Fruit fly (Drosophila melanogaster) whole organism, embryonic: ENCODE results near the gene CG6012.

Experiments
- Abd-B ChIP-seq: fragments of 200-800 bp; sonication (Bioruptor generic); optimal IDR thresholded peaks from 2 replicates; lab custom pipeline; 2018; ENCODE audit warnings: missing biosample characterization, mild to moderate bottlenecking, missing genetic modification characterization, moderate library complexity
- Atf3 ChIP-seq: fragments of 200-800 bp; sonication (Bioruptor generic); optimal IDR thresholded peaks from 3 replicates; lab custom pipeline; 2016; ENCODE audit warnings: missing biosample characterization, missing genetic modification characterization
- Atf6 ChIP-seq: fragments of 200-800 bp; sonication (Bioruptor generic); IDR thresholded peaks from 2 replicates; pipeline ENCODE4 v1.3.6; 2022; ENCODE audit warnings: missing biosample characterization, missing genetic modification characterization
- CG10147 ChIP-seq: fragments of 200-800 bp; sonication (Bioruptor generic); optimal IDR thresholded peaks from 2 replicates; lab custom pipeline; 2019; ENCODE audit warnings: missing biosample characterization, mild to moderate bottlenecking, missing genetic modification characterization, moderate library complexity
- CG10321 ChIP-seq: fragments of 200-800 bp; sonication (Bioruptor generic); IDR thresholded peaks from 2 replicates; pipeline ENCODE4 v1.3.6; 2022; ENCODE audit warnings: missing biosample characterization, missing genetic modification characterization
- CG11504 ChIP-seq: fragments of 200-800 bp; sonication (Bioruptor generic); optimal IDR thresholded peaks from 3 replicates; lab custom pipeline; 2019; ENCODE audit warnings: missing biosample characterization, mild to moderate bottlenecking, missing genetic modification characterization, moderate library complexity
- CG12219 ChIP-seq: fragments of 200-800 bp; sonication (Bioruptor generic); optimal IDR thresholded peaks from 3 replicates; lab custom pipeline; 2018; ENCODE audit warnings: missing biosample characterization, mild to moderate bottlenecking, missing genetic modification characterization
- CG12236 ChIP-seq: fragments of 200-800 bp; sonication (Bioruptor generic); optimal IDR thresholded peaks from 2 replicates; lab custom pipeline; 2016; ENCODE audit warnings: missing biosample characterization, missing genetic modification characterization
- CG13424 ChIP-seq: fragments of 200-800 bp; sonication (Bioruptor generic); optimal IDR thresholded peaks from 2 replicates; lab custom pipeline; 2019; ENCODE audit warnings: missing biosample characterization, mild to moderate bottlenecking, missing genetic modification characterization, moderate library complexity
- CG1529 ChIP-seq: fragments of 200-800 bp; sonication (Bioruptor generic); optimal IDR thresholded peaks from 3 replicates; lab custom pipeline; 2018; ENCODE audit warnings: missing biosample characterization, missing genetic modification characterization
- CG17829 ChIP-seq: fragments of 200-800 bp; optimal IDR thresholded peaks from 2 replicates; lab custom pipeline; 2019; ENCODE audit warnings: missing biosample characterization, mild to moderate bottlenecking, missing genetic modification characterization, moderate library complexity
- CG17912 ChIP-seq: fragments of 200-800 bp; sonication (Bioruptor generic); optimal IDR thresholded peaks from 2 replicates; lab custom pipeline; 2018; ENCODE audit warnings: missing biosample characterization, mild to moderate bottlenecking, missing genetic modification characterization
- CG18599 ChIP-seq: fragments of 200-800 bp; sonication (Bioruptor generic); optimal IDR thresholded peaks from 3 replicates; lab custom pipeline; 2017; ENCODE audit warnings: missing biosample characterization, missing genetic modification characterization, mild to moderate bottlenecking, moderate library complexity, missing genetic modification reagents
- CG2129 ChIP-seq: fragments of 200-800 bp; sonication (Bioruptor generic); IDR thresholded peaks from 2 replicates; pipeline ENCODE4 v1.3.6; 2022; ENCODE audit warnings: missing biosample characterization, missing genetic modification characterization; ENCODE audit not compliant: partially characterized antibody
- CG2889 ChIP-seq: fragments of 200-800 bp; sonication (Bioruptor generic); IDR thresholded peaks from 3 replicates; pipeline ENCODE4 v1.3.6; 2022; ENCODE audit warnings: missing biosample characterization, missing genetic modification characterization
- CG32772 ChIP-seq: fragments of 200-800 bp; sonication (Bioruptor generic); IDR thresholded peaks from 2 replicates; pipeline ENCODE4 v1.3.6; 2022; ENCODE audit warnings: missing biosample characterization, missing genetic modification characterization
- CG6689 ChIP-seq: fragments of 200-800 bp; sonication (Bioruptor generic); IDR thresholded peaks from 2 replicates; pipeline ENCODE4 v1.3.6; 2022; ENCODE audit warnings: missing biosample characterization, missing genetic modification characterization
- CG7556 ChIP-seq: fragments of 200-800 bp; sonication (Bioruptor generic); optimal IDR thresholded peaks from 2 replicates; lab custom pipeline; 2017; ENCODE audit warnings: missing biosample characterization, mild to moderate bottlenecking, missing genetic modification characterization
- CG9609 ChIP-seq: fragments of 200-800 bp; sonication (Bioruptor generic); optimal IDR thresholded peaks from 3 replicates; lab custom pipeline; 2016; ENCODE audit warnings: missing biosample characterization, missing genetic modification characterization
- Dbx ChIP-seq: fragments of 200-800 bp; sonication (Bioruptor generic); IDR thresholded peaks from 3 replicates; pipeline ENCODE4 v1.3.6; 2022; ENCODE audit warnings: missing biosample characterization, missing genetic modification characterization
- Deaf1 ChIP-seq: fragments of 200-800 bp; optimal IDR thresholded peaks from 3 replicates; lab custom pipeline; 2019; ENCODE audit warnings: missing biosample characterization, mild to moderate bottlenecking, missing genetic modification characterization, moderate library complexity
- Dek ChIP-seq: fragments of 200-800 bp; sonication (Bioruptor generic); optimal IDR thresholded peaks from 3 replicates; lab custom pipeline; 2019; ENCODE audit warnings: missing biosample characterization, mild to moderate bottlenecking, missing genetic modification characterization, moderate library complexity
- Dip3 ChIP-seq: fragments of 200-800 bp; sonication (Bioruptor generic); optimal IDR thresholded peaks from 3 replicates; lab custom pipeline; 2016; ENCODE audit warnings: missing biosample characterization, missing genetic modification characterization
- E2f1 ChIP-seq: fragments of 200-800 bp; sonication (Bioruptor generic); IDR thresholded peaks from 2 replicates; pipeline ENCODE4 v1.3.6; 2022; ENCODE audit warnings: missing biosample characterization, missing genetic modification characterization
- E2f2 ChIP-seq: fragments of 200-800 bp; sonication (Bioruptor generic); IDR thresholded peaks from 2 replicates; pipeline ENCODE4 v1.3.6; 2022; ENCODE audit warnings: missing biosample characterization, missing genetic modification characterization
- Fer2 ChIP-seq: fragments of 200-800 bp; sonication (Bioruptor generic); optimal IDR thresholded peaks from 2 replicates; lab custom pipeline; 2018; ENCODE audit warnings: missing biosample characterization, mild to moderate bottlenecking, missing genetic modification characterization, moderate library complexity
- Hand ChIP-seq: fragments of 200-800 bp; sonication (Bioruptor generic); optimal IDR thresholded peaks from 2 replicates; lab custom pipeline; 2017; ENCODE audit warnings: mild to moderate bottlenecking, missing biosample characterization, missing genetic modification reagents, missing genetic modification characterization
- Hmx ChIP-seq: fragments of 200-800 bp; sonication (Bioruptor generic); optimal IDR thresholded peaks from 2 replicates; lab custom pipeline; 2016; ENCODE audit warnings: missing biosample characterization, missing genetic modification characterization
- Meics ChIP-seq: fragments of 200-800 bp; sonication (Bioruptor generic); optimal IDR thresholded peaks from 2 replicates; lab custom pipeline; 2017; ENCODE audit warnings: missing biosample characterization, mild to moderate bottlenecking, missing genetic modification characterization
- Spps ChIP-seq: fragments of 200-800 bp; sonication (Bioruptor generic); optimal IDR thresholded peaks from 2 replicates; lab custom pipeline; 2018; ENCODE audit warnings: missing biosample characterization, mild to moderate bottlenecking, missing genetic modification characterization
- Usf ChIP-seq: fragments of 200-800 bp; sonication (Bioruptor generic); optimal IDR thresholded peaks from 2 replicates; lab custom pipeline; 2017; ENCODE audit warnings: missing genotype, missing biosample characterization, missing genetic modification characterization
- ab ChIP-seq: fragments of 200-800 bp; sonication (Bioruptor generic); optimal IDR thresholded peaks from 2 replicates; lab custom pipeline; 2016; ENCODE audit warnings: missing biosample characterization, missing genetic modification characterization
- btn ChIP-seq: fragments of 200-800 bp; sonication (Bioruptor generic); optimal IDR thresholded peaks from 2 replicates; lab custom pipeline; 2016; ENCODE audit warnings: missing biosample characterization, missing genetic modification characterization
- corto ChIP-seq: fragments of 200-800 bp; sonication (Bioruptor generic); optimal IDR thresholded peaks from 2 replicates; lab custom pipeline; 2016; ENCODE audit warnings: missing biosample characterization, mild to moderate bottlenecking, missing genetic modification characterization, moderate library complexity
- danr ChIP-seq: fragments of 200-800 bp; sonication (Bioruptor generic); IDR thresholded peaks from 2 replicates; pipeline ENCODE4 v1.3.6; 2022; ENCODE audit warnings: missing biosample characterization, missing genetic modification characterization
- fd64A ChIP-seq: fragments of 200-800 bp; sonication (Bioruptor generic); optimal IDR thresholded peaks from 3 replicates; lab custom pipeline; 2018; ENCODE audit warnings: missing biosample characterization, mild to moderate bottlenecking, missing genetic modification characterization
- gcm2 ChIP-seq: fragments of 200-800 bp; sonication (Bioruptor generic); optimal IDR thresholded peaks from 2 replicates; lab custom pipeline; 2016; ENCODE audit warnings: missing biosample characterization, missing genetic modification characterization
- grau ChIP-seq: fragments of 200-800 bp; optimal IDR thresholded peaks from 3 replicates; lab custom pipeline; 2019; ENCODE audit warnings: missing biosample characterization, mild to moderate bottlenecking, missing genetic modification characterization, moderate library complexity
- jing ChIP-seq: fragments of 200-800 bp; sonication (Bioruptor generic); optimal IDR thresholded peaks from 2 replicates; lab custom pipeline; 2018; ENCODE audit warnings: missing biosample characterization, mild to moderate bottlenecking, missing genetic modification characterization
- lbe ChIP-seq: fragments of 200-800 bp; sonication (Bioruptor generic); optimal IDR thresholded peaks from 2 replicates; lab custom pipeline; 2016; ENCODE audit warnings: missing biosample characterization, mild to moderate bottlenecking, missing genetic modification characterization
- pho ChIP-seq: fragments of 200-800 bp; sonication (Bioruptor generic); optimal IDR thresholded peaks from 2 replicates; lab custom pipeline; 2016; ENCODE audit warnings: missing biosample characterization, missing genetic modification characterization
- prd ChIP-seq, 3 experiments: fragments of >200 bp in 2 of 3; fragments of 200-800 bp in 1 of 3; sonication (Bioruptor generic) in 1 of 3; optimal IDR thresholded peaks in 2 of 3; IDR thresholded peaks in 1 of 3; 2 replicates in 2 of 3; 3 replicates in 1 of 3; pipeline versions ENCODE4 v1.3.6 to Lab custom; 2017 to 2022; ENCODE audit warnings: missing biosample characterization in 1 of 3, missing genetic modification characterization in 1 of 3
- pzg ChIP-seq: fragments of 200-800 bp; sonication (Bioruptor generic); optimal IDR thresholded peaks from 3 replicates; lab custom pipeline; 2018; ENCODE audit warnings: missing biosample characterization, mild to moderate bottlenecking, missing genetic modification characterization, moderate library complexity
- sens ChIP-seq: fragments of 200-800 bp; sonication (Bioruptor generic); peaks from one replicate; lab custom pipeline; 2016; ENCODE audit warnings: missing biosample characterization, missing genetic modification characterization
- sna ChIP-seq: fragments of 200-800 bp; sonication (Bioruptor generic); IDR thresholded peaks from 2 replicates; pipeline ENCODE4 v1.3.6; 2022; ENCODE audit warnings: missing biosample characterization, missing genetic modification characterization; ENCODE audit not compliant: partially characterized antibody
- unc-4 ChIP-seq: fragments of 200-800 bp; sonication (Bioruptor generic); IDR thresholded peaks from 2 replicates; pipeline ENCODE4 v1.3.6; 2022; ENCODE audit warnings: missing biosample characterization, missing genetic modification characterization; ENCODE audit not compliant: partially characterized antibody
- unpg ChIP-seq: fragments of 200-800 bp; sonication (Bioruptor generic); optimal IDR thresholded peaks from 3 replicates; lab custom pipeline; 2018; ENCODE audit warnings: missing biosample characterization, mild to moderate bottlenecking, missing genetic modification characterization, moderate library complexity
- yki ChIP-seq: fragments of >200 bp; optimal IDR thresholded peaks from 3 replicates; lab custom pipeline; 2018
- z ChIP-seq: fragments of 200-800 bp; sonication (Bioruptor generic); IDR thresholded peaks from 3 replicates; pipeline ENCODE4 v1.3.6; 2022; ENCODE audit warnings: missing biosample characterization, missing genetic modification characterization

CG6012 gene

DNA sequence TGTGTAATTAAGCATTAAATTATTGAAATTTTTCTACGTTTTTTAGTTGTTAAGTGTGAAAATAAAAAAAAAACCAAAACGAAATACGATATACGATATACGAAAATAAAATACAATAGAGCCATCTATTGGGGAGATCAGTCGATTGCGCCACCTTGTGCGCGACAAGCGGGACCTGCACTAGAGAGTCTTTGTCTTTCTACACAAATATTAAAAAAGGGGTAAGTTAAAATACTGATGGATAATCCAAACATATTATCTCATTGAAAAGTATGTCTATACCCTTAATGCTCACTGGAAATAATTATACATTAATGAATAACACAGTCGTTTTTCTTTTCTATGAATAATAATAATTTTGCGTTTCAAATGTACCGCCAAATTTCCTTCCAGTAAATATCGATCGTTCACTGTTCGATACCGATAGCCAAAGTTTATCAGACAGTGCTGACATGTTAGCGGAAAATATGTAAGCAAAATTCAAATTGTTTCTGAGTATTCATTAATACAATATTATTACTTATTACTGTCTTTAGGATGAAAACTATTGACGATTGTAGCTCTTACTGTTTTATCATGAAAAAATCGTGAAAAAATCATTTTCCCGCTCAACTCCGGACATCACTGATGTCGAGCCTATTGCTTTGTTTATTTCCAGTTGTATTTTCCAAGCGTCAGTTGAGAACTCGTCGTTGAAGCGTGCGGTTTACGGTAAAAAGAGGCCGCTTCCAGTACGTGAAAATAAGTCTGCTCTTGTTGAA, 45.1 kb downstream of the CG6012 start, which contains the start of gene mdy (continued):
- peak; percentile 23 for TF ChIP-seq gcm2 (GFP tag; lab: Kevin White, UChicago)
- TF ChIP-seq CG6689: peak; percentile 60; the same call in 1 of the 2 replicates
- no peak for TF ChIP-seq CG1529 (GFP tag; lab: Kevin White, UChicago)
- no peak for TF ChIP-seq fd64A
- TF ChIP-seq danr (GFP tag; lab: Robert Waterston, UW): 0 out of 2 replicates have a peak, but pooled peaks have one; percentile 6
- no peak for TF ChIP-seq CG17912 (GFP tag; lab: Kevin White, UChicago)
- peak; percentile 65 for TF ChIP-seq CG11504 (tag; lab: Kevin White, UChicago)
- no peak for TF ChIP-seq CG10321 (GFP tag; lab: Robert Waterston, UW)
- peak; percentile 0 for TF ChIP-seq Dip3 (GFP tag; lab: Kevin White, UChicago)
- TF ChIP-seq Meics (GFP tag; lab: Kevin White, UChicago): peak; percentile 26
- peak; percentile 92 for TF ChIP-seq E2f2
- TF ChIP-seq CG2129 (GFP tag; lab: Robert Waterston, UW): no peak
- TF ChIP-seq Usf (GFP tag; lab: Kevin White, UChicago): peak; percentile 11
- TF ChIP-seq unc-4 (GFP tag; lab: Robert Waterston, UW): peak; percentile 55; the same call in 1 of the 2 replicates
- TF ChIP-seq Spps (tag; lab: Kevin White, UChicago): no peak
- TF ChIP-seq yki: no peak
- TF ChIP-seq CG32772 (GFP tag; lab: Robert Waterston, UW): peak; percentile 45; the same call in 1 of the 2 replicates
- peak; percentile 92 for TF ChIP-seq sens
- TF ChIP-seq Deaf1 (tag; lab: Kevin White, UChicago): peak; percentile 21
- TF ChIP-seq Atf3 (GFP tag; lab: Kevin White, UChicago): peak; percentile 16
- peak; percentile 50 for TF ChIP-seq unpg (GFP tag; lab: Kevin White, UChicago)
- peak; percentile 54 for TF ChIP-seq pzg
- TF ChIP-seq Dbx (GFP tag; lab: Robert Waterston, UW): peak; percentile 49; the same call in 1 of the 3 replicates
- peak; percentile 59 for TF ChIP-seq E2f1 (GFP tag; lab: Robert Waterston, UW)
- no peak for TF ChIP-seq Hand (GFP tag; lab: Kevin White, UChicago)
- TF ChIP-seq prd (optimal IDR thresholded peaks at IDR 0.05; lab: Kevin White, UChicago): no peak
- peak; percentile 69 for TF ChIP-seq prd (GFP tag; IDR thresholded peaks at IDR 0.05; lab: Robert Waterston, UW)
- TF ChIP-seq Abd-B: peak; percentile 7
- peak; percentile 63 for TF ChIP-seq grau
- TF ChIP-seq CG12219 (GFP tag; lab: Kevin White, UChicago): no peak
- peak; percentile 47 for TF ChIP-seq pho
- TF ChIP-seq jing (GFP tag; lab: Kevin White, UChicago): no peak
- peak; percentile 65 for TF ChIP-seq CG13424 (tag; lab: Kevin White, UChicago)
- peak; percentile 61 for TF ChIP-seq lbe
- no peak for TF ChIP-seq z (GFP tag; lab: Robert Waterston, UW)
- TF ChIP-seq ab (GFP tag; lab: Kevin White, UChicago): peak; percentile 36
- TF ChIP-seq CG10147: no peak
- TF ChIP-seq CG18599 (GFP tag; lab: Kevin White, UChicago): peak; percentile 53
- no peak for TF ChIP-seq btn (GFP tag; lab: Kevin White, UChicago)
- TF ChIP-seq CG9609 (GFP tag; lab: Kevin White, UChicago): no peak
- no peak; the same call in 1 of the 2 replicates for TF ChIP-seq sna (GFP tag; lab: Robert Waterston, UW)
- peak; percentile 48 for TF ChIP-seq CG17829 (tag; lab: Kevin White, UChicago)
- TF ChIP-seq CG12236: no peak
- TF ChIP-seq Dek (tag; lab: Kevin White, UChicago): peak; percentile 54
- TF ChIP-seq corto (GFP tag; lab: Kevin White, UChicago): peak; percentile 33
- no peak for TF ChIP-seq Hmx (GFP tag; lab: Kevin White, UChicago)
- TF ChIP-seq Fer2: no peak
- TF ChIP-seq CG7556 (GFP tag; lab: Kevin White, UChicago): peak; percentile 59
- TF ChIP-seq CG2889: no peak
- peak; percentile 59; the same call in 1 of the 2 replicates for TF ChIP-seq Atf6
